Comparison of ENCODE assay signal across 2 fruit fly cellular contexts in the genomic region with DNA sequence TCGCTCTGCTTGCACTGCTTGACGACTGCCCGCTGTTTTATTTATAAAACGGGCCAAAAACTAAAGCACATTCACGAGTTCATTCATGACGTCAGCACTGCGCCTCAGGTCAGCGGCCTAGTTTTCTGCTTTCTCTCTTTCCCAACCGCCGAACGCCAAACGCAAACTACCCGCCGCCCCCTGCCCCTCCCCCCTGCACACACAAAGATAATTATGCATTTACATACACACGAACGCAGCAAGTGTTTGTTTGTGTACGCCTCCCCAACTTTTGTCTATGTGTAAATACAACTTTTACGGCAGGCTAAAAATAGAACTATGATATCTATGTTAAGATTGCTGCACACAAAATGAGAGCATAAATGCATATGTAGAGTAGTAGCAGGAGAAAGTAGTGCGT.
A peak's percentile ranks its signal among the peaks of the same experiment; 100 is the strongest.
TF ChIP-seq lines count a peak whose summit lies in the region.

No protein-coding gene starts in this region.

- TF ChIP-seq CTCF in whole organism, embryonic (GFP tag; optimal IDR thresholded peaks at IDR 0.05; lab: Kevin White, UChicago) = no peak

TF ChIP-seq in whole organism, embryonic, 481 proteins besides CTCF, POLR2A, EP300 and RAD21:
- TF ChIP-seq sr (GFP tag; IDR thresholded peaks at IDR 0.05; lab: Robert Waterston, UW) (no peak), Blimp-1 (GFP tag; optimal IDR thresholded peaks at IDR 0.05; lab: Kevin White, UChicago) (peak; percentile 34), crol (GFP tag; IDR thresholded peaks at IDR 0.05; lab: Robert Waterston, UW) (peak; percentile 81), vvl (GFP tag; IDR thresholded peaks at IDR 0.05; lab: Robert Waterston, UW) (peak; percentile 33; the same call in 1 of the 2 replicates), CG2712 (tag; optimal IDR thresholded peaks at IDR 0.05; lab: Kevin White, UChicago) (no peak), CG7357 (GFP tag; IDR thresholded peaks at IDR 0.05; lab: Robert Waterston, UW) (no peak), fd64A (GFP tag; optimal IDR thresholded peaks at IDR 0.05; lab: Kevin White, UChicago) (peak; percentile 11), CG3847 (GFP tag; IDR thresholded peaks at IDR 0.05; lab: Robert Waterston, UW) (no peak), CG18262 (tag; optimal IDR thresholded peaks at IDR 0.05; lab: Kevin White, UChicago) (no peak), cg (GFP tag; optimal IDR thresholded peaks at IDR 0.05; lab: Kevin White, UChicago) (peak; percentile 60), lola (GFP tag; optimal IDR thresholded peaks at IDR 0.05; lab: Kevin White, UChicago) (no peak), NFAT (GFP tag; IDR thresholded peaks at IDR 0.05; lab: Robert Waterston, UW) (no peak), Hr78 (GFP tag; optimal IDR thresholded peaks at IDR 0.05; lab: Kevin White, UChicago) (peak in 1 of 2 experiments; percentile 43), CG31365 (tag; optimal IDR thresholded peaks at IDR 0.05; lab: Kevin White, UChicago) (peak; percentile 89), B-H2 (GFP tag; optimal IDR thresholded peaks at IDR 0.05; lab: Kevin White, UChicago) (no peak), ci (GFP tag; IDR thresholded peaks at IDR 0.05; lab: Robert Waterston, UW) (peak; percentile 51; the same call in 1 of the 3 replicates), CG4282 (GFP tag; optimal IDR thresholded peaks at IDR 0.05; lab: Kevin White, UChicago) (no peak), ATbp (GFP tag; optimal IDR thresholded peaks at IDR 0.05; lab: Kevin White, UChicago) (peak; percentile 31), MTF-1 (GFP tag; optimal IDR thresholded peaks at IDR 0.05; lab: Kevin White, UChicago; ENCODE audit: borderline replicate concordance) (peak; percentile 11)

TF ChIP-seq in whole organism, pupa, 21 proteins besides CTCF, POLR2A, EP300 and RAD21:
- TF ChIP-seq CG4496 (GFP tag; IDR thresholded peaks at IDR 0.05; lab: Robert Waterston, UW) (peak; percentile 10; the same call in 1 of the 3 replicates), CG32121 (GFP tag; IDR thresholded peaks at IDR 0.05; lab: Robert Waterston, UW) (0 out of 2 replicates have a peak, but pooled peaks have one; percentile 22), CG10348 (GFP tag; IDR thresholded peaks at IDR 0.05; lab: Robert Waterston, UW) (no peak)
